Fruit fly (Drosophila melanogaster) whole organism, embryonic: Measurements from ENCODE around the gene Obp99c.

ENCODE experiments used
- Adf1 ChIP-seq: fragments of 200-800 bp; sonication (Bioruptor generic); IDR thresholded peaks from 2 replicates; pipeline ENCODE4 v1.3.6; 2022; ENCODE audit warnings: missing biosample characterization, missing genetic modification characterization
- Atf3 ChIP-seq: fragments of 200-800 bp; sonication (Bioruptor generic); optimal IDR thresholded peaks from 3 replicates; lab custom pipeline; 2016; ENCODE audit warnings: missing biosample characterization, missing genetic modification characterization
- Awh ChIP-seq: fragments of 200-800 bp; sonication (Bioruptor generic); IDR thresholded peaks from 2 replicates; pipeline ENCODE4, ENCODE4 v1.3.6; 2022; ENCODE audit warnings: missing biosample characterization, missing genetic modification characterization
- BEAF-32 ChIP-seq: fragments of 200-800 bp; sonication (Bioruptor generic); optimal IDR thresholded peaks from 3 replicates; lab custom pipeline; 2017; ENCODE audit warnings: missing biosample characterization, missing genetic modification characterization, mild to moderate bottlenecking, moderate library complexity, missing genetic modification reagents
- CG10543 ChIP-seq: fragments of 200-800 bp; sonication (Bioruptor generic); optimal IDR thresholded peaks from 3 replicates; lab custom pipeline; 2017; ENCODE audit warnings: missing biosample characterization, mild to moderate bottlenecking, missing genetic modification characterization, moderate library complexity
- CG11456 ChIP-seq: fragments of 200-800 bp; sonication (Bioruptor generic); IDR thresholded peaks from 3 replicates; pipeline ENCODE4 v1.3.6; 2022; ENCODE audit warnings: missing biosample characterization, missing genetic modification characterization
- CG11504 ChIP-seq: fragments of 200-800 bp; sonication (Bioruptor generic); optimal IDR thresholded peaks from 3 replicates; lab custom pipeline; 2019; ENCODE audit warnings: missing biosample characterization, mild to moderate bottlenecking, missing genetic modification characterization, moderate library complexity
- CG11560 ChIP-seq: fragments of 200-800 bp; sonication (Bioruptor generic); IDR thresholded peaks from 3 replicates; pipeline ENCODE4 v1.3.6; 2022; ENCODE audit warnings: missing biosample characterization, missing genetic modification characterization
- CG12155 ChIP-seq: fragments of 200-800 bp; sonication (Bioruptor generic); optimal IDR thresholded peaks from 3 replicates; lab custom pipeline; 2016; ENCODE audit warnings: missing biosample characterization, missing genetic modification characterization
- CG12299 ChIP-seq: fragments of 200-800 bp; sonication (Bioruptor generic); optimal IDR thresholded peaks from 2 replicates; lab custom pipeline; 2018; ENCODE audit warnings: missing biosample characterization, mild to moderate bottlenecking, missing genetic modification characterization
- CG12659 ChIP-seq: fragments of 200-800 bp; sonication (Bioruptor generic); optimal IDR thresholded peaks from 3 replicates; lab custom pipeline; 2017; ENCODE audit warnings: mild to moderate bottlenecking, missing biosample characterization, missing genetic modification reagents, missing genetic modification characterization
- CG14441 ChIP-seq: fragments of 200-800 bp; sonication (Bioruptor generic); IDR thresholded peaks from 2 replicates; pipeline ENCODE4 v1.3.6; 2022; ENCODE audit warnings: missing biosample characterization, missing genetic modification characterization
- CG1603 ChIP-seq: fragments of 200-800 bp; sonication (Bioruptor generic); optimal IDR thresholded peaks from 2 replicates; lab custom pipeline; 2019; ENCODE audit warnings: missing biosample characterization, mild to moderate bottlenecking, missing genetic modification characterization, moderate library complexity
- CG2120 ChIP-seq: fragments of 200-800 bp; sonication (Bioruptor generic); optimal IDR thresholded peaks from 3 replicates; lab custom pipeline; 2016; ENCODE audit warnings: missing biosample characterization, missing genetic modification characterization
- CG2889 ChIP-seq: fragments of 200-800 bp; sonication (Bioruptor generic); IDR thresholded peaks from 3 replicates; pipeline ENCODE4 v1.3.6; 2022; ENCODE audit warnings: missing biosample characterization, missing genetic modification characterization
- CG31388 ChIP-seq: fragments of 200-800 bp; sonication (Bioruptor generic); optimal IDR thresholded peaks from 2 replicates; lab custom pipeline; 2016; ENCODE audit warnings: missing biosample characterization, missing genetic modification characterization
- CG32532 ChIP-seq: fragments of 200-800 bp; sonication (Bioruptor generic); IDR thresholded peaks from 2 replicates; pipeline ENCODE4 v1.3.6; 2022; ENCODE audit warnings: missing biosample characterization, missing genetic modification characterization
- CG3847 ChIP-seq: fragments of 200-800 bp; sonication (Bioruptor generic); IDR thresholded peaks from 2 replicates; pipeline ENCODE4 v1.3.6; 2022; ENCODE audit warnings: missing biosample characterization, missing genetic modification characterization
- CG5245 ChIP-seq: fragments of 200-800 bp; sonication (Bioruptor generic); optimal IDR thresholded peaks from 3 replicates; lab custom pipeline; 2016; ENCODE audit warnings: missing biosample characterization, missing genetic modification characterization
- CG6854 ChIP-seq: fragments of 200-800 bp; sonication (Bioruptor generic); optimal IDR thresholded peaks from 3 replicates; lab custom pipeline; 2017; ENCODE audit warnings: missing biosample characterization, mild to moderate bottlenecking, missing genetic modification characterization
- CG8359 ChIP-seq: fragments of 200-800 bp; sonication (Bioruptor generic); optimal IDR thresholded peaks from 2 replicates; lab custom pipeline; 2017; ENCODE audit warnings: missing biosample characterization, mild to moderate bottlenecking, missing genetic modification characterization, borderline replicate concordance
- Camta ChIP-seq: fragments of 200-800 bp; sonication (Bioruptor generic); optimal IDR thresholded peaks from 2 replicates; lab custom pipeline; 2016; ENCODE audit warnings: missing biosample characterization, missing genetic modification characterization
- D19A ChIP-seq: fragments of 200-800 bp; optimal IDR thresholded peaks from 3 replicates; lab custom pipeline; 2019; ENCODE audit warnings: missing biosample characterization, mild to moderate bottlenecking, missing genetic modification characterization, moderate library complexity
- Dip2 ChIP-seq: fragments of 200-800 bp; sonication (Bioruptor generic); IDR thresholded peaks from 2 replicates; pipeline ENCODE4 v1.3.6; 2022; ENCODE audit warnings: missing biosample characterization, missing genetic modification characterization
- E2f1 ChIP-seq: fragments of 200-800 bp; sonication (Bioruptor generic); IDR thresholded peaks from 2 replicates; pipeline ENCODE4 v1.3.6; 2022; ENCODE audit warnings: missing biosample characterization, missing genetic modification characterization
- E2f2 ChIP-seq: fragments of 200-800 bp; sonication (Bioruptor generic); IDR thresholded peaks from 2 replicates; pipeline ENCODE4 v1.3.6; 2022; ENCODE audit warnings: missing biosample characterization, missing genetic modification characterization
- Ets65A ChIP-seq: fragments of 200-800 bp; sonication (Bioruptor generic); peaks from one replicate; lab custom pipeline; 2016; ENCODE audit warnings: missing biosample characterization, missing genetic modification characterization
- GATAe ChIP-seq: fragments of 200-800 bp; sonication (Bioruptor generic); conservative IDR thresholded peaks from 2 replicates; pipeline ENCODE4 v1.3.6; 2022; ENCODE audit warnings: missing biosample characterization, missing genetic modification characterization
- Hand ChIP-seq: fragments of 200-800 bp; sonication (Bioruptor generic); optimal IDR thresholded peaks from 2 replicates; lab custom pipeline; 2017; ENCODE audit warnings: mild to moderate bottlenecking, missing biosample characterization, missing genetic modification reagents, missing genetic modification characterization
- HmgZ ChIP-seq: fragments of 200-800 bp; sonication (Bioruptor generic); optimal IDR thresholded peaks from 2 replicates; lab custom pipeline; 2018; ENCODE audit warnings: missing biosample characterization, mild to moderate bottlenecking, missing genetic modification characterization
- MTF-1 ChIP-seq: fragments of 200-800 bp; sonication (Bioruptor generic); optimal IDR thresholded peaks from 2 replicates; lab custom pipeline; 2018; ENCODE audit warnings: missing biosample characterization, mild to moderate bottlenecking, missing genetic modification characterization, borderline replicate concordance
- Med ChIP-seq: fragments of 200-800 bp; sonication (Bioruptor generic); peaks from one replicate; lab custom pipeline; 2016; ENCODE audit warnings: missing biosample characterization, missing genetic modification characterization, mild to moderate bottlenecking, inconsistent platforms, moderate library complexity
- Mrtf ChIP-seq: fragments of 200-800 bp; sonication (Bioruptor generic); IDR thresholded peaks from 3 replicates; pipeline ENCODE4 v1.3.6; 2022; ENCODE audit warnings: missing biosample characterization, missing genetic modification characterization
- Oaz ChIP-seq: fragments of 200-800 bp; sonication (Bioruptor generic); IDR thresholded peaks from 2 replicates; pipeline ENCODE4 v1.3.6; 2022; ENCODE audit warnings: missing biosample characterization, missing genetic modification characterization
- Optix ChIP-seq: fragments of 200-800 bp; sonication (Bioruptor generic); IDR thresholded peaks from 3 replicates; pipeline ENCODE4 v1.3.6; 2022; ENCODE audit warnings: missing biosample characterization, missing genetic modification characterization
- Ravus ChIP-seq: fragments of 200-800 bp; sonication (Bioruptor generic); IDR thresholded peaks from 2 replicates; pipeline ENCODE4 v1.3.6; 2022; ENCODE audit warnings: missing biosample characterization, missing genetic modification characterization
- Sry-β ChIP-seq: fragments of 200-800 bp; sonication (Bioruptor generic); optimal IDR thresholded peaks from 2 replicates; lab custom pipeline; 2018; ENCODE audit warnings: missing biosample characterization, mild to moderate bottlenecking, missing genetic modification characterization, moderate library complexity
- bsh ChIP-seq, 2 experiments: fragments of 200-800 bp; sonication (Bioruptor generic); optimal IDR thresholded peaks; 2 replicates each; lab custom pipeline; 2017 to 2018; ENCODE audit warnings: mild to moderate bottlenecking in 2 of 2, missing biosample characterization in 2 of 2, missing genetic modification characterization in 2 of 2, moderate library complexity in 1 of 2
- dmrt99B ChIP-seq: fragments of 200-800 bp; sonication (Bioruptor generic); optimal IDR thresholded peaks from 2 replicates; lab custom pipeline; 2018; ENCODE audit warnings: missing biosample characterization, mild to moderate bottlenecking, missing genetic modification characterization, moderate library complexity
- en ChIP-seq: fragments of 200-800 bp; sonication (Bioruptor generic); optimal IDR thresholded peaks from 2 replicates; lab custom pipeline; 2016; ENCODE audit warnings: missing biosample characterization, missing genetic modification characterization
- ftz-f1 ChIP-seq: fragments of 200-800 bp; sonication (Bioruptor generic); optimal IDR thresholded peaks from 2 replicates; lab custom pipeline; 2016; ENCODE audit warnings: missing biosample characterization, missing genetic modification characterization
- kay ChIP-seq: fragments of 200-800 bp; sonication (Bioruptor generic); optimal IDR thresholded peaks from 2 replicates; lab custom pipeline; 2016; ENCODE audit warnings: missing biosample characterization, missing genetic modification characterization
- ken ChIP-seq: fragments of 200-800 bp; sonication (Bioruptor generic); IDR thresholded peaks from 3 replicates; pipeline ENCODE4 v1.3.6; 2022; ENCODE audit warnings: missing biosample characterization, missing genetic modification characterization
- klu ChIP-seq: fragments of 200-800 bp; sonication (Bioruptor generic); IDR thresholded peaks from 2 replicates; pipeline ENCODE4 v1.3.6; 2022; ENCODE audit warnings: missing biosample characterization, missing genetic modification characterization
- otp ChIP-seq: fragments of 200-800 bp; sonication (Bioruptor generic); IDR thresholded peaks from 3 replicates; pipeline ENCODE4, ENCODE4 v1.3.6; 2022; ENCODE audit warnings: missing biosample characterization, missing genetic modification characterization
- prd ChIP-seq, 3 experiments: fragments of >200 bp in 2 of 3; fragments of 200-800 bp in 1 of 3; sonication (Bioruptor generic) in 1 of 3; optimal IDR thresholded peaks in 2 of 3; IDR thresholded peaks in 1 of 3; 2 replicates in 2 of 3; 3 replicates in 1 of 3; pipeline versions ENCODE4 v1.3.6 to Lab custom; 2017 to 2022; ENCODE audit warnings: missing biosample characterization in 1 of 3, missing genetic modification characterization in 1 of 3
- psq ChIP-seq: fragments of 200-800 bp; sonication (Bioruptor generic); optimal IDR thresholded peaks from 2 replicates; lab custom pipeline; 2017; ENCODE audit warnings: missing biosample characterization, missing genetic modification characterization
- sim ChIP-seq: fragments of 200-800 bp; sonication (Bioruptor generic); IDR thresholded peaks from 2 replicates; pipeline ENCODE4 v1.3.6; 2022; ENCODE audit warnings: missing biosample characterization, missing genetic modification characterization
- sqz ChIP-seq: fragments of 200-800 bp; sonication (Bioruptor generic); optimal IDR thresholded peaks from 3 replicates; lab custom pipeline; 2018; ENCODE audit warnings: missing biosample characterization, mild to moderate bottlenecking, missing genetic modification characterization
- tgo ChIP-seq: fragments of 200-800 bp; sonication (Bioruptor generic); IDR thresholded peaks from 3 replicates; pipeline ENCODE4 v1.3.6; 2022; ENCODE audit warnings: missing biosample characterization, missing genetic modification characterization

The Obp99c gene

DNA sequence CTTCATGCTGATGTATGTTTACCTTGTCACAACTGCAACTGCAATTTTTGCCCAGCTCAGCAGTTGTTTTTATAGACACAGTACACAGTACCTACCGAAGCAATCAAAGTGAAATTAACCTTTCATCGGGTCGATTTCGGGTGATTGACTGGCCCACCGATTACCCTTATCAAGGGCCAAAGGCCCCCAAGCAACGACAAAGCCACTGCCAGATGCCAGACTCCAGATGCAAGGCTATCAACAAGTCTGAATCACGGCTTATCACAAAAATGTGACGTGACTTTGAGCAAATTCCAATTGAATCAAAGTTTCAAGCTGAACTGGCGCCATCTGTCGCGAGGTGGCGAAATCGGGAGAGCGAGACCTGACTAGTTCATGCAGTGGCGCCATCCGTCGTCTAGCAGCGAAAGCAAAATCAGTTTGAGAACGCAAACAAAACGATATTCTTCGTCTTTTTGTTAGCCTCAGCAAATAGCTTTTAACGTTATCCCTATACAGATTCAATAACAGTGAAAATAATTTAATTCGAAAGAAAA lies 27.7 kb upstream of the Obp99c start, which contains the start of gene Obp99b (continued):
- TF ChIP-seq Optix (GFP tag; lab: Robert Waterston, UW) (peak; percentile 84), prd (optimal IDR thresholded peaks at IDR 0.05; lab: Kevin White, UChicago) (no peak), prd (GFP tag; IDR thresholded peaks at IDR 0.05; lab: Robert Waterston, UW) (peak; percentile 77), Adf1 (GFP tag; lab: Robert Waterston, UW) (peak; percentile 25), CG31388 (GFP tag; lab: Kevin White, UChicago) (peak; percentile 14), Med (peak; percentile 98), otp (GFP tag; lab: Robert Waterston, UW) (peak; percentile 89), Ravus (peak; percentile 2; the same call in 1 of the 2 replicates), CG12659 (peak; percentile 49), CG12299 (peak; percentile 34), CG6854 (GFP tag; lab: Kevin White, UChicago) (peak; percentile 67), tgo (GFP tag; lab: Robert Waterston, UW) (peak; percentile 68), Sry-β (GFP tag; lab: Kevin White, UChicago) (peak; percentile 54), Dip2 (GFP tag; lab: Robert Waterston, UW) (no peak), ftz-f1 (GFP tag; lab: Kevin White, UChicago) (peak; percentile 5), sqz (GFP tag; lab: Kevin White, UChicago) (peak; percentile 85), HmgZ (tag; lab: Kevin White, UChicago) (peak; percentile 24), en (GFP tag; lab: Kevin White, UChicago) (peak; percentile 78), CG11504 (tag; lab: Kevin White, UChicago) (peak; percentile 58), CG10543 (GFP tag; lab: Kevin White, UChicago) (peak; percentile 63), Ets65A (GFP tag; lab: Kevin White, UChicago) (peak; percentile 92), D19A (tag; lab: Kevin White, UChicago) (peak; percentile 39), psq (GFP tag; lab: Kevin White, UChicago) (no peak), ken (GFP tag; lab: Robert Waterston, UW) (peak; percentile 85), CG11560 (tag; lab: Robert Waterston, UW) (0 out of 3 replicates have a peak, but pooled peaks have one; percentile 54), bsh (GFP tag; optimal IDR thresholded peaks at IDR 0.05; lab: Kevin White, UChicago) (peak; percentile 76 to 78), Atf3 (GFP tag; lab: Kevin White, UChicago) (peak; percentile 82), Oaz (GFP tag; lab: Robert Waterston, UW) (peak; percentile 59), GATAe (GFP tag; lab: Robert Waterston, UW) (peak; percentile 63), CG32532 (peak; percentile 91), Camta (GFP tag; lab: Kevin White, UChicago) (peak; percentile 73), klu (GFP tag; lab: Robert Waterston, UW) (no peak), CG1603 (tag; lab: Kevin White, UChicago) (peak; percentile 91), kay (GFP tag; lab: Kevin White, UChicago) (no peak), sim (peak; percentile 74; the same call in 1 of the 2 replicates), CG2120 (GFP tag; lab: Kevin White, UChicago) (no peak), CG12155 (GFP tag; lab: Kevin White, UChicago) (peak; percentile 45), CG14441 (GFP tag; lab: Robert Waterston, UW) (peak; percentile 69), E2f2 (GFP tag; lab: Robert Waterston, UW) (peak; percentile 40; the same call in 1 of the 2 replicates), Mrtf (GFP tag; lab: Robert Waterston, UW) (peak; percentile 85; the same call in 2 of the 3 replicates), E2f1 (GFP tag; lab: Robert Waterston, UW) (peak; percentile 71), dmrt99B (tag; lab: Kevin White, UChicago) (peak; percentile 82), CG3847 (GFP tag; lab: Robert Waterston, UW) (peak; percentile 64), Awh (GFP tag; lab: Robert Waterston, UW) (peak; percentile 90), BEAF-32 (no peak), CG5245 (peak; percentile 91), CG11456 (GFP tag; lab: Robert Waterston, UW) (peak; percentile 96), Hand (no peak), CG2889 (GFP tag; lab: Robert Waterston, UW) (no peak), CG8359 (peak; percentile 83), MTF-1 (peak; percentile 93)
